Worm (Caenorhabditis elegans) whole organism, L1 larva: ENCODE measurements around the gene his-41.

Experiments
- C04F5.9 ChIP-seq: sonication (generic microtip); optimal IDR thresholded peaks from 2 replicates; lab custom pipeline; 2016; ENCODE audit warnings: missing genetic modification characterization, missing compliant biosample characterization
- C16A3.4 ChIP-seq: fragments of 150-350 bp; optimal IDR thresholded peaks from 2 replicates; lab custom pipeline; 2014; ENCODE audit warnings: missing biosample characterization, missing genetic modification characterization
- F16B12.6 ChIP-seq: fragments of 150-350 bp; optimal IDR thresholded peaks from 2 replicates; lab custom pipeline; 2014; ENCODE audit warnings: missing biosample characterization, missing genetic modification characterization
- Y116A8C.19 ChIP-seq: sonication (generic microtip); optimal IDR thresholded peaks from 2 replicates; lab custom pipeline; 2016; ENCODE audit warnings: missing compliant biosample characterization, missing genetic modification characterization, borderline replicate concordance
- alr-1 ChIP-seq: fragments of 200-800 bp; sonication (Bioruptor generic); optimal IDR thresholded peaks from 2 replicates; lab custom pipeline; 2018; ENCODE audit warnings: borderline replicate concordance, mild to moderate bottlenecking, missing genetic modification characterization, missing compliant biosample characterization
- aly-2 ChIP-seq: fragments of 150-350 bp; optimal IDR thresholded peaks from 2 replicates; lab custom pipeline; 2014; ENCODE audit warnings: missing biosample characterization, missing genetic modification characterization
- ama-1 ChIP-seq: fragments of 150-350 bp; optimal IDR thresholded peaks from 2 replicates; lab custom pipeline; 2014
- blmp-1 ChIP-seq: fragments of 150-350 bp; optimal IDR thresholded peaks from 2 replicates; lab custom pipeline; 2014; ENCODE audit warnings: missing biosample characterization, missing genetic modification characterization
- ceh-63 ChIP-seq: fragments of 200-800 bp; sonication (Bioruptor generic); optimal IDR thresholded peaks from 2 replicates; lab custom pipeline; 2018; ENCODE audit warnings: mild to moderate bottlenecking, missing genetic modification characterization, missing compliant biosample characterization
- ceh-8 ChIP-seq: fragments of 200-800 bp; sonication (Bioruptor generic); optimal IDR thresholded peaks from 2 replicates; lab custom pipeline; 2018; ENCODE audit warnings: mild to moderate bottlenecking, missing genetic modification characterization, moderate library complexity, missing compliant biosample characterization
- ceh-90 ChIP-seq: sonication (generic microtip); optimal IDR thresholded peaks from 2 replicates; lab custom pipeline; 2016; ENCODE audit warnings: missing genetic modification characterization, missing compliant biosample characterization
- ces-1 ChIP-seq: fragments of 150-350 bp; optimal IDR thresholded peaks from 2 replicates; lab custom pipeline; 2014; ENCODE audit warnings: missing biosample characterization, missing genetic modification reagents, missing genetic modification characterization
- dpl-1 ChIP-seq, 3 experiments: fragments of 150-350 bp in 2 of 3; sonication (generic microtip) in 1 of 3; optimal IDR thresholded peaks; 2 replicates each; lab custom pipeline; 2014 to 2017; ENCODE audit warnings: missing biosample characterization in 3 of 3, missing genetic modification characterization in 3 of 3, missing genetic modification reagents in 3 of 3
- efl-1 ChIP-seq, 4 experiments: fragments of 150-350 bp; optimal IDR thresholded peaks in 3 of 4; peaks in 1 of 4; 1 replicate in 1 of 4; 2 replicates in 3 of 4; lab custom pipeline; 2014; ENCODE audit warnings: missing biosample characterization in 2 of 4, missing genetic modification characterization in 2 of 4, missing genetic modification reagents in 2 of 4
- egl-13 ChIP-seq: sonication (generic microtip); optimal IDR thresholded peaks from 2 replicates; lab custom pipeline; 2016; ENCODE audit warnings: missing genotype, missing genetic modification reagents, missing genetic modification characterization, missing compliant biosample characterization
- egl-27 ChIP-seq, 2 experiments: fragments of 150-350 bp in 1 of 2; sonication (generic microtip); optimal IDR thresholded peaks; 3 replicates each; lab custom pipeline; 2017 to 2018; ENCODE audit warnings: missing biosample characterization in 2 of 2, missing genetic modification characterization in 2 of 2, missing genetic modification reagents in 2 of 2
- elt-2 ChIP-seq: sonication (generic microtip); optimal IDR thresholded peaks from 2 replicates; lab custom pipeline; 2016; ENCODE audit warnings: missing genetic modification characterization, mild to moderate bottlenecking, inconsistent platforms, missing compliant biosample characterization, missing genetic modification reagents
- elt-3 ChIP-seq, 6 experiments: fragments of 150-350 bp in 1 of 6; sonication (generic microtip); optimal IDR thresholded peaks; 2 replicates each; lab custom pipeline; 2017 to 2018; ENCODE audit warnings: missing biosample characterization in 6 of 6, missing genetic modification characterization in 6 of 6, inconsistent platforms in 1 of 6
- fkh-4 ChIP-seq: sonication (generic microtip); optimal IDR thresholded peaks from 2 replicates; lab custom pipeline; 2016; ENCODE audit warnings: missing compliant biosample characterization, missing genetic modification characterization, borderline replicate concordance
- fkh-8 ChIP-seq: sonication (generic microtip); optimal IDR thresholded peaks from 2 replicates; lab custom pipeline; 2016; ENCODE audit warnings: mild to moderate bottlenecking, missing genetic modification characterization, missing compliant biosample characterization
- fos-1 ChIP-seq: fragments of 150-350 bp; optimal IDR thresholded peaks from 2 replicates; lab custom pipeline; 2014; ENCODE audit warnings: missing biosample characterization, missing genetic modification characterization
- hlh-4 ChIP-seq: sonication (generic microtip); optimal IDR thresholded peaks from 2 replicates; lab custom pipeline; 2016; ENCODE audit warnings: mild to moderate bottlenecking, missing genetic modification characterization, missing compliant biosample characterization
- isw-1 ChIP-seq: fragments of 200-800 bp; sonication (Bioruptor generic); IDR thresholded peaks from 2 replicates; pipeline ENCODE4 v1.3.6; 2022; ENCODE audit warnings: missing genetic modification characterization, missing compliant biosample characterization
- jun-1 ChIP-seq: fragments of 150-350 bp; optimal IDR thresholded peaks from 2 replicates; lab custom pipeline; 2014; ENCODE audit warnings: missing biosample characterization, missing genetic modification reagents, missing genetic modification characterization
- lin-13 ChIP-seq: fragments of 150-350 bp; optimal IDR thresholded peaks from 2 replicates; lab custom pipeline; 2014; ENCODE audit warnings: missing biosample characterization, missing genetic modification reagents, missing genetic modification characterization
- lin-14 ChIP-seq: fragments of 200-800 bp; sonication (Bioruptor generic); optimal IDR thresholded peaks from 2 replicates; lab custom pipeline; 2018; ENCODE audit warnings: mild to moderate bottlenecking, missing genetic modification characterization, moderate library complexity, missing compliant biosample characterization
- lin-15B ChIP-seq: fragments of 150-350 bp; sonication (generic microtip); optimal IDR thresholded peaks from 3 replicates; lab custom pipeline; 2014; ENCODE audit warnings: missing biosample characterization, missing genetic modification characterization
- lin-35 ChIP-seq, 2 experiments: fragments of 150-350 bp; optimal IDR thresholded peaks; 2 replicates each; lab custom pipeline; 2014; ENCODE audit warnings: missing biosample characterization in 2 of 2, missing genetic modification characterization in 2 of 2, missing genetic modification reagents in 2 of 2
- mab-9 ChIP-seq: fragments of 200-800 bp; sonication (Bioruptor generic); IDR thresholded peaks from 2 replicates; pipeline ENCODE4 v1.3.6; 2022; ENCODE audit warnings: missing genetic modification reagents, missing genetic modification characterization, missing compliant biosample characterization
- mdl-1 ChIP-seq, 2 experiments: fragments of 150-350 bp; optimal IDR thresholded peaks; 2 replicates each; lab custom pipeline; 2014 to 2017; ENCODE audit warnings: missing biosample characterization in 2 of 2, missing genetic modification characterization in 2 of 2, inconsistent platforms in 1 of 2
- mef-2 ChIP-seq: fragments of 150-350 bp; optimal IDR thresholded peaks from 2 replicates; lab custom pipeline; 2014; ENCODE audit warnings: missing biosample characterization, missing genetic modification characterization
- nhr-19 ChIP-seq: fragments of 200-800 bp; sonication (Bioruptor generic); conservative IDR thresholded peaks from 2 replicates; pipeline ENCODE4 v1.3.6; 2022; ENCODE audit warnings: missing genetic modification characterization, missing compliant biosample characterization
- nhr-20 ChIP-seq: sonication (generic microtip); optimal IDR thresholded peaks from 2 replicates; lab custom pipeline; 2016; ENCODE audit warnings: mild to moderate bottlenecking, missing genetic modification characterization, missing compliant biosample characterization
- nhr-237 ChIP-seq: fragments of 150-350 bp; optimal IDR thresholded peaks from 2 replicates; lab custom pipeline; 2014; ENCODE audit warnings: missing biosample characterization, missing genetic modification characterization
- nhr-47 ChIP-seq: sonication (generic microtip); optimal IDR thresholded peaks from 2 replicates; lab custom pipeline; 2016; ENCODE audit warnings: mild to moderate bottlenecking, missing genetic modification characterization, moderate library complexity, missing compliant biosample characterization
- nhr-71 ChIP-seq: sonication (generic microtip); optimal IDR thresholded peaks from 2 replicates; lab custom pipeline; 2016; ENCODE audit warnings: mild to moderate bottlenecking, missing genetic modification characterization, moderate library complexity, missing compliant biosample characterization
- nhr-84 ChIP-seq: sonication (generic microtip); optimal IDR thresholded peaks from 2 replicates; lab custom pipeline; 2017; ENCODE audit warnings: missing biosample characterization, missing genetic modification characterization
- nhr-85 ChIP-seq: sonication (generic microtip); peaks from one replicate; lab custom pipeline; 2016; ENCODE audit warnings: missing genetic modification characterization, inconsistent platforms, missing compliant biosample characterization
- pag-3 ChIP-seq: sonication (generic microtip); optimal IDR thresholded peaks from 2 replicates; lab custom pipeline; 2017; ENCODE audit warnings: missing genetic modification characterization, mild to moderate bottlenecking, missing compliant biosample characterization, antibody characterized with exemption, borderline replicate concordance; ENCODE audit not compliant: insufficient read depth
- pax-3 ChIP-seq: fragments of 200-800 bp; sonication (Bioruptor generic); optimal IDR thresholded peaks from 2 replicates; lab custom pipeline; 2018; ENCODE audit warnings: mild to moderate bottlenecking, missing genetic modification characterization, moderate library complexity, missing compliant biosample characterization
- pqm-1 ChIP-seq: sonication (generic microtip); optimal IDR thresholded peaks from 3 replicates; lab custom pipeline; 2017; ENCODE audit warnings: missing biosample characterization, missing genetic modification characterization
- snu-23 ChIP-seq: sonication (generic microtip); optimal IDR thresholded peaks from 2 replicates; lab custom pipeline; 2016; ENCODE audit warnings: missing genetic modification characterization, missing compliant biosample characterization
- sptf-1 ChIP-seq: fragments of 150-350 bp; optimal IDR thresholded peaks from 2 replicates; lab custom pipeline; 2014; ENCODE audit warnings: missing biosample characterization, missing genetic modification characterization
- sup-37 ChIP-seq: fragments of 200-800 bp; sonication (Bioruptor generic); optimal IDR thresholded peaks from 2 replicates; lab custom pipeline; 2018; ENCODE audit warnings: mild to moderate bottlenecking, missing genetic modification characterization, missing compliant biosample characterization
- swsn-7 ChIP-seq: sonication (generic microtip); optimal IDR thresholded peaks from 2 replicates; lab custom pipeline; 2016; ENCODE audit warnings: missing genetic modification characterization, missing compliant biosample characterization
- unc-130 ChIP-seq: fragments of 150-350 bp; optimal IDR thresholded peaks from 2 replicates; lab custom pipeline; 2017; ENCODE audit warnings: missing biosample characterization, missing genetic modification characterization, inconsistent platforms
- unc-62 ChIP-seq: fragments of 150-350 bp; optimal IDR thresholded peaks from 2 replicates; lab custom pipeline; 2014; ENCODE audit warnings: missing biosample characterization, missing genetic modification reagents, missing genetic modification characterization
- unc-86 ChIP-seq: sonication (generic microtip); optimal IDR thresholded peaks from 2 replicates; lab custom pipeline; 2016; ENCODE audit warnings: missing genetic modification characterization, missing compliant biosample characterization
- vab-15 ChIP-seq: sonication (generic microtip); optimal IDR thresholded peaks from 2 replicates; lab custom pipeline; 2017; ENCODE audit warnings: missing genotype, mild to moderate bottlenecking, missing genetic modification characterization, missing compliant biosample characterization
- zip-4 ChIP-seq: fragments of 200-800 bp; sonication (Bioruptor generic); optimal IDR thresholded peaks from 2 replicates; lab custom pipeline; 2018; ENCODE audit warnings: mild to moderate bottlenecking, missing genetic modification characterization, moderate library complexity, missing compliant biosample characterization
- ztf-4 ChIP-seq: fragments of 150-350 bp; optimal IDR thresholded peaks from 2 replicates; lab custom pipeline; 2014; ENCODE audit warnings: missing biosample characterization, missing genetic modification characterization

The his-41 gene

DNA sequence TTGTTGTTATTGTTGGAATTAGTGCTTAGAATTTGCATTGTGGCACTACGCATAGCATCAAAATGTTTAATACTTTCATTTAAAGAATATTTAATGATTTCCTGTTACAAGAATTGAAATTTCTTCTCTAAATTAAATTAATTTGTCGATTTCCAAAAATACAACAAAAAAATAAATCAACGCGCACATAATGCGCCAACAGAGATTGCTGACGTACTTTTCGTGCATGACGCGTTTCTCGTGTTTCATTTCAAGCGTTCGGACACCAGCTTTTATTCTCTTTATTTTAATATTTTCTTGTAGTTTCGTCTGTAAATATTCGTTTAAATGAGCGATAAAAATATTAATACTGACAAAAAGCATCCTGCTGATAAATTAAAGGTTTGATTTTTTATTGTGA is 31.7 kb upstream of the his-41 start, which contains the start of gene eif-2Bdelta (continued):
- TF ChIP-seq ceh-90 (tag; lab: Kevin White, UChicago) (peak; percentile 9), lin-13 (GFP tag; lab: Kevin White, UChicago) (no peak), dpl-1 (GFP tag; optimal IDR thresholded peaks at IDR 0.05; lab: Kevin White, UChicago) (peak; percentile 57 to 76 (median 71)), efl-1 (optimal IDR thresholded peaks at IDR 0.05; lab: Kevin White, UChicago) (peak; percentile 51 to 73), efl-1 (GFP tag; optimal IDR thresholded peaks at IDR 0.05 in 1 of 2; lab: Kevin White, UChicago) (peak; percentile 68 to 96), lin-15B (tag; lab: Kevin White, UChicago) (no peak), unc-86 (tag; lab: Kevin White, UChicago) (peak; percentile 59), unc-130 (tag; lab: Kevin White, UChicago) (no peak), pax-3 (tag; lab: Kevin White, UChicago) (no peak), egl-13 (tag; lab: Kevin White, UChicago) (peak; percentile 45), nhr-85 (peak; percentile 80), vab-15 (tag; lab: Kevin White, UChicago) (no peak), F16B12.6 (tag; lab: Kevin White, UChicago) (no peak), nhr-84 (tag; lab: Kevin White, UChicago) (no peak), blmp-1 (tag; lab: Kevin White, UChicago) (peak; percentile 52), isw-1 (peak; percentile 59), fkh-8 (no peak), sptf-1 (no peak), mab-9 (GFP tag; lab: Robert Waterston, UW) (no peak), aly-2 (no peak), C16A3.4 (tag; lab: Kevin White, UChicago) (peak; percentile 39), jun-1 (no peak), elt-2 (tag; lab: Kevin White, UChicago) (peak; percentile 55), fkh-4 (tag; lab: Kevin White, UChicago) (no peak), mdl-1 (tag; optimal IDR thresholded peaks at IDR 0.05; lab: Kevin White, UChicago) (peak in 1 of 2 experiments; percentile 26), alr-1 (tag; lab: Kevin White, UChicago) (no peak), nhr-47 (tag; lab: Kevin White, UChicago) (peak; percentile 79), nhr-20 (peak; percentile 70), egl-27 (tag; optimal IDR thresholded peaks at IDR 0.05; lab: Kevin White, UChicago) (no peak), snu-23 (GFP tag; lab: Kevin White, UChicago) (peak; percentile 79), ces-1 (GFP tag; lab: Kevin White, UChicago) (no peak), zip-4 (peak; percentile 27), C04F5.9 (peak; percentile 15), Y116A8C.19 (tag; lab: Kevin White, UChicago) (no peak), ceh-8 (no peak), pqm-1 (tag; lab: Kevin White, UChicago) (no peak), fos-1 (tag; lab: Kevin White, UChicago) (no peak), pag-3 (tag; lab: Kevin White, UChicago) (no peak), lin-35 (GFP tag; optimal IDR thresholded peaks at IDR 0.05; lab: Kevin White, UChicago) (peak; percentile 49 to 76), nhr-19 (GFP tag; lab: Robert Waterston, UW) (peak; percentile 67), elt-3 (tag; optimal IDR thresholded peaks at IDR 0.05; lab: Kevin White, UChicago) (peak in 1 of 6 experiments; percentile 2)
- TF ChIP-seq, all 84 proteins: peak for 35

DNA sequence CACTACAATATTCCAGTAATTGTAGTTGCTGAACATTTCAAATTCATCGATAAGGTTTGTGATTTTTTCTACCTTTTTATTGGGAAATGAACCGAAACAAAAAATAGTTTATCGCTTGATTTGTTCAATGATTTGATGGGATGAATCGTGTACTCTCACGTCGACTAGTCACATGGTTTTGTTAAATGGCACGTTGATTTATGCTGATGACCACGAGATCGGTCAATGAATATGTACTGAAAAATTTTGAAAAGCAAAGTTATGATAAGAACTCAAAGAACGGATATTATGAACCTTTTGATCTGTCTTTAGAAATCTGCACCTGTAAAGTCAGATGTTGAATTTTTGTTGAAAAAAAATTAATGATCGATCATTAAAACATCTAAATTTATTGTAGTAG is 29.1 kb upstream of the his-41 start:
- TF ChIP-seq jun-1 (no peak), lin-14 (GFP tag; lab: Kevin White, UChicago) (peak; percentile 85), nhr-19 (GFP tag; lab: Robert Waterston, UW) (peak; percentile 95), pax-3 (tag; lab: Kevin White, UChicago) (no peak), dpl-1 (GFP tag; optimal IDR thresholded peaks at IDR 0.05; lab: Kevin White, UChicago) (peak in 1 of 3 experiments; percentile 58), ama-1 (peak; percentile 41), egl-27 (tag; optimal IDR thresholded peaks at IDR 0.05; lab: Kevin White, UChicago) (no peak), unc-130 (tag; lab: Kevin White, UChicago) (peak; percentile 93), ztf-4 (no peak), unc-62 (GFP tag; lab: Kevin White, UChicago) (no peak), nhr-237 (tag; lab: Kevin White, UChicago) (no peak), nhr-85 (peak; percentile 97), nhr-47 (tag; lab: Kevin White, UChicago) (peak; percentile 69), sptf-1 (no peak), swsn-7 (tag; lab: Kevin White, UChicago) (no peak), sup-37 (GFP tag; lab: Kevin White, UChicago) (no peak), ceh-63 (GFP tag; lab: Kevin White, UChicago) (no peak), hlh-4 (tag; lab: Kevin White, UChicago) (no peak), mef-2 (no peak), ceh-8 (no peak), nhr-71 (tag; lab: Kevin White, UChicago) (peak; percentile 89)
